Worm (Caenorhabditis elegans) whole organism, L4 larva: ENCODE results near the gene ceh-19.

ENCODE experiments used
- D1046.2 ChIP-seq: fragments of 200-800 bp; sonication (Bioruptor generic); IDR thresholded peaks from 2 replicates; pipeline ENCODE4 v1.3.6; 2022; ENCODE audit warnings: missing genetic modification characterization, missing compliant biosample characterization
- F10B5.3 ChIP-seq: sonication (generic microtip); optimal IDR thresholded peaks from 2 replicates; lab custom pipeline; 2016; ENCODE audit warnings: mild to moderate bottlenecking, missing genetic modification characterization, missing compliant biosample characterization
- F26F4.8 ChIP-seq: fragments of 200-800 bp; sonication (Bioruptor generic); conservative IDR thresholded peaks from 2 replicates; pipeline ENCODE4 v1.3.6; 2022; ENCODE audit warnings: missing genetic modification characterization, missing compliant biosample characterization
- F44E2.7 ChIP-seq: fragments of 200-800 bp; sonication (Bioruptor generic); IDR thresholded peaks from 2 replicates; pipeline ENCODE4 v2.1.2; 2022; ENCODE audit warnings: missing genetic modification characterization, missing compliant biosample characterization
- F49E8.2 ChIP-seq: sonication (generic microtip); optimal IDR thresholded peaks from 2 replicates; lab custom pipeline; 2016; ENCODE audit warnings: missing compliant biosample characterization, mild to moderate bottlenecking, missing genetic modification characterization, borderline replicate concordance
- R02D3.7 ChIP-seq: fragments of 150-350 bp; sonication (generic microtip); optimal IDR thresholded peaks from 3 replicates; lab custom pipeline; 2014; ENCODE audit warnings: missing biosample characterization, missing genetic modification characterization
- Y105C5A.15 ChIP-seq: fragments of 200-800 bp; sonication (Bioruptor generic); IDR thresholded peaks from 2 replicates; pipeline ENCODE4 v1.3.6; 2022; ENCODE audit warnings: missing genetic modification characterization, missing compliant biosample characterization
- Y5F2A.4 ChIP-seq: fragments of 200-800 bp; sonication (Bioruptor generic); optimal IDR thresholded peaks from 2 replicates; lab custom pipeline; 2018; ENCODE audit warnings: mild to moderate bottlenecking, missing genetic modification characterization, missing compliant biosample characterization
- attf-4 ChIP-seq: sonication (generic microtip); optimal IDR thresholded peaks from 3 replicates; lab custom pipeline; 2017; ENCODE audit warnings: missing biosample characterization, missing genetic modification characterization
- ceh-20 ChIP-seq: fragments of 200-800 bp; sonication (Bioruptor generic); IDR thresholded peaks from 2 replicates; pipeline ENCODE4 v1.3.6; 2022; ENCODE audit warnings: missing genetic modification reagents, missing genetic modification characterization, missing compliant biosample characterization
- ceh-28 ChIP-seq: fragments of 150-350 bp; optimal IDR thresholded peaks from 2 replicates; lab custom pipeline; 2014; ENCODE audit warnings: missing biosample characterization, missing genetic modification reagents, missing genetic modification characterization
- ceh-32 ChIP-seq: sonication (generic microtip); optimal IDR thresholded peaks from 2 replicates; lab custom pipeline; 2016; ENCODE audit warnings: mild to moderate bottlenecking, missing genetic modification characterization, missing compliant biosample characterization; ENCODE audit not compliant: poor library complexity
- ceh-44 ChIP-seq: fragments of 200-800 bp; sonication (Bioruptor generic); IDR thresholded peaks from 2 replicates; pipeline ENCODE4 v1.3.6; 2022; ENCODE audit warnings: missing genetic modification reagents, missing genetic modification characterization, missing compliant biosample characterization
- ceh-62 ChIP-seq: sonication (generic microtip); optimal IDR thresholded peaks from 2 replicates; lab custom pipeline; 2017; ENCODE audit warnings: missing biosample characterization, missing genetic modification characterization
- ceh-82 ChIP-seq: sonication (generic microtip); optimal IDR thresholded peaks from 2 replicates; lab custom pipeline; 2017; ENCODE audit warnings: missing biosample characterization, missing genetic modification characterization
- cey-2 ChIP-seq: sonication (generic microtip); optimal IDR thresholded peaks from 3 replicates; lab custom pipeline; 2017; ENCODE audit warnings: missing genetic modification characterization, mild to moderate bottlenecking, missing compliant biosample characterization, antibody characterized with exemption, borderline replicate concordance; ENCODE audit not compliant: insufficient read depth
- daf-12 ChIP-seq: fragments of 150-350 bp; optimal IDR thresholded peaks from 2 replicates; lab custom pipeline; 2014; ENCODE audit warnings: missing biosample characterization, missing genetic modification reagents, missing genetic modification characterization
- daf-16 ChIP-seq, 3 experiments: sonication (generic microtip); optimal IDR thresholded peaks; 2 replicates each; lab custom pipeline; 2016 to 2017; ENCODE audit warnings: missing genetic modification characterization in 3 of 3, missing genetic modification reagents in 3 of 3, mild to moderate bottlenecking in 2 of 3, missing compliant biosample characterization in 2 of 3, missing biosample characterization in 1 of 3, moderate library complexity in 1 of 3
- dmd-6 ChIP-seq: fragments of 200-800 bp; sonication (Bioruptor generic); IDR thresholded peaks from 2 replicates; pipeline ENCODE4 v1.3.6; 2022; ENCODE audit warnings: missing genetic modification reagents, missing genetic modification characterization, missing compliant biosample characterization
- dmd-8 ChIP-seq: fragments of 200-800 bp; sonication (Bioruptor generic); IDR thresholded peaks from 2 replicates; pipeline ENCODE4 v1.3.6; 2022; ENCODE audit warnings: missing genetic modification characterization, missing compliant biosample characterization
- dpl-1 ChIP-seq: fragments of 150-350 bp; optimal IDR thresholded peaks from 2 replicates; lab custom pipeline; 2014; ENCODE audit warnings: missing biosample characterization, missing genetic modification reagents, missing genetic modification characterization
- dve-1 ChIP-seq: sonication (generic microtip); optimal IDR thresholded peaks from 2 replicates; lab custom pipeline; 2017; ENCODE audit warnings: antibody characterized with exemption, mild to moderate bottlenecking, missing genetic modification characterization, missing compliant biosample characterization; ENCODE audit not compliant: insufficient read depth
- egl-43 ChIP-seq: fragments of 200-800 bp; sonication (Bioruptor generic); IDR thresholded peaks from 2 replicates; pipeline ENCODE4 v1.3.6; 2022; ENCODE audit warnings: missing genetic modification reagents, missing genetic modification characterization, missing compliant biosample characterization
- fkh-10 ChIP-seq: fragments of 150-350 bp; optimal IDR thresholded peaks from 2 replicates; lab custom pipeline; 2014; ENCODE audit warnings: missing biosample characterization, missing genetic modification reagents, missing genetic modification characterization
- fos-1 ChIP-seq: fragments of 150-350 bp; optimal IDR thresholded peaks from 2 replicates; lab custom pipeline; 2014; ENCODE audit warnings: missing biosample characterization, missing genetic modification characterization
- gei-8 ChIP-seq: fragments of 200-800 bp; sonication (Bioruptor generic); optimal IDR thresholded peaks from 2 replicates; lab custom pipeline; 2018; ENCODE audit warnings: mild to moderate bottlenecking, missing genetic modification characterization, missing compliant biosample characterization
- hlh-30 ChIP-seq: sonication (generic microtip); optimal IDR thresholded peaks from 2 replicates; lab custom pipeline; 2017; ENCODE audit warnings: antibody characterized with exemption, mild to moderate bottlenecking, missing genetic modification characterization, missing compliant biosample characterization; ENCODE audit not compliant: insufficient read depth
- lim-7 ChIP-seq: fragments of 200-800 bp; sonication (Bioruptor generic); IDR thresholded peaks from 2 replicates; pipeline ENCODE4 v1.3.6; 2022; ENCODE audit warnings: missing genetic modification characterization, missing compliant biosample characterization
- lin-15B ChIP-seq: fragments of 150-350 bp; sonication (generic microtip); optimal IDR thresholded peaks from 3 replicates; lab custom pipeline; 2014; ENCODE audit warnings: missing biosample characterization, missing genetic modification characterization
- lsy-2 ChIP-seq, 2 experiments: fragments of 150-350 bp in 1 of 2; sonication (generic microtip) in 1 of 2; optimal IDR thresholded peaks; 2 replicates each; lab custom pipeline; 2014 to 2017; ENCODE audit warnings: missing biosample characterization in 2 of 2, missing genetic modification characterization in 2 of 2
- madf-5 ChIP-seq, 2 experiments: fragments of 200-800 bp; sonication (Bioruptor generic); IDR thresholded peaks; 2 replicates each; pipeline ENCODE4 v1.3.6; 2022; ENCODE audit warnings: missing compliant biosample characterization in 2 of 2, missing genetic modification characterization in 2 of 2
- mdl-1 ChIP-seq, 2 experiments: fragments of 150-350 bp in 1 of 2; sonication (generic microtip) in 1 of 2; optimal IDR thresholded peaks; 2 replicates each; lab custom pipeline; 2014 to 2017; ENCODE audit warnings: missing biosample characterization in 2 of 2, missing genetic modification characterization in 2 of 2
- mdt-29 ChIP-seq: fragments of 200-800 bp; sonication (Bioruptor generic); IDR thresholded peaks from 2 replicates; pipeline ENCODE4 v1.3.6; 2022; ENCODE audit warnings: missing genetic modification reagents, missing genetic modification characterization, missing compliant biosample characterization
- mep-1 ChIP-seq: fragments of 150-350 bp; sonication (generic microtip); optimal IDR thresholded peaks from 3 replicates; lab custom pipeline; 2014; ENCODE audit warnings: missing biosample characterization, missing genetic modification characterization
- nhr-10 ChIP-seq: fragments of 150-350 bp; optimal IDR thresholded peaks from 2 replicates; lab custom pipeline; 2014; ENCODE audit warnings: missing biosample characterization, missing genetic modification characterization
- nhr-28 ChIP-seq: fragments of 150-350 bp; optimal IDR thresholded peaks from 2 replicates; lab custom pipeline; 2014; ENCODE audit warnings: missing biosample characterization, missing genetic modification characterization
- nhr-48 ChIP-seq: sonication (generic microtip); optimal IDR thresholded peaks from 2 replicates; lab custom pipeline; 2016; ENCODE audit warnings: mild to moderate bottlenecking, missing genetic modification characterization, missing compliant biosample characterization
- nhr-77 ChIP-seq: fragments of 150-350 bp; optimal IDR thresholded peaks from 2 replicates; lab custom pipeline; 2014; ENCODE audit warnings: missing biosample characterization, missing genetic modification characterization
- rbr-2 ChIP-seq: sonication (generic microtip); optimal IDR thresholded peaks from 2 replicates; lab custom pipeline; 2016; ENCODE audit warnings: missing genotype, missing genetic modification characterization, missing compliant biosample characterization
- saeg-2 ChIP-seq: fragments of 200-800 bp; sonication (Bioruptor generic); IDR thresholded peaks from 2 replicates; pipeline ENCODE4 v1.3.6; 2022; ENCODE audit warnings: missing genetic modification reagents, missing genetic modification characterization, missing compliant biosample characterization
- snpc-1.2 ChIP-seq: fragments of 200-800 bp; sonication (Bioruptor generic); IDR thresholded peaks from 2 replicates; pipeline ENCODE4 v1.3.6; 2022; ENCODE audit warnings: missing genetic modification reagents, missing genetic modification characterization, missing compliant biosample characterization
- snpc-4 ChIP-seq: fragments of 150-350 bp; optimal IDR thresholded peaks from 2 replicates; lab custom pipeline; 2014; ENCODE audit warnings: missing biosample characterization, missing genetic modification characterization
- tag-97 ChIP-seq: fragments of 200-800 bp; sonication (Bioruptor generic); IDR thresholded peaks from 2 replicates; pipeline ENCODE4 v1.3.6; 2022; ENCODE audit warnings: missing genetic modification characterization, missing compliant biosample characterization
- tra-1 ChIP-seq: fragments of 200-800 bp; sonication (Bioruptor generic); IDR thresholded peaks from 2 replicates; pipeline ENCODE4 v1.3.6; 2022; ENCODE audit warnings: missing genetic modification reagents, missing genetic modification characterization, missing compliant biosample characterization
- unc-39 ChIP-seq: sonication (generic microtip); optimal IDR thresholded peaks from 2 replicates; lab custom pipeline; 2017; ENCODE audit warnings: missing biosample characterization, missing genetic modification characterization
- unc-62 ChIP-seq, 3 experiments: fragments of 150-350 bp in 1 of 3; sonication (generic microtip); optimal IDR thresholded peaks in 2 of 3; peaks in 1 of 3; 1 replicate in 1 of 3; 2 replicates in 2 of 3; lab custom pipeline; 2014 to 2017; ENCODE audit warnings: missing biosample characterization in 3 of 3, missing genetic modification characterization in 3 of 3, missing genetic modification reagents in 3 of 3, missing genotype in 1 of 3
- zfp-3 ChIP-seq: fragments of 200-800 bp; sonication (Bioruptor generic); conservative IDR thresholded peaks from 2 replicates; pipeline ENCODE4 v1.3.6; 2022; ENCODE audit warnings: missing genetic modification reagents, missing genetic modification characterization, missing compliant biosample characterization
- zip-11 ChIP-seq: fragments of 200-800 bp; sonication (Bioruptor generic); IDR thresholded peaks from 2 replicates; pipeline ENCODE4 v1.3.6; 2022; ENCODE audit warnings: missing genetic modification characterization, missing compliant biosample characterization
- zip-2 ChIP-seq: fragments of 150-350 bp; optimal IDR thresholded peaks from 2 replicates; lab custom pipeline; 2014; ENCODE audit warnings: missing biosample characterization, missing genetic modification characterization
- ztf-11 ChIP-seq: fragments of 150-350 bp; optimal IDR thresholded peaks from 2 replicates; lab custom pipeline; 2014; ENCODE audit warnings: missing biosample characterization, missing genetic modification characterization
- ztf-7 ChIP-seq: fragments of 150-350 bp; optimal IDR thresholded peaks from 2 replicates; lab custom pipeline; 2014; ENCODE audit warnings: missing biosample characterization, missing genetic modification characterization

The ceh-19 gene

ce11 chrIV:7961889-7962342 lies 6.2 kb upstream of the ceh-19 start (continued):
- TF ChIP-seq ceh-28 (tag; lab: Kevin White, UChicago) (no peak), attf-4 (no peak), lin-15B (tag; lab: Kevin White, UChicago) (no peak), egl-43 (no peak), dmd-6 (no peak), R02D3.7 (tag; lab: Kevin White, UChicago) (no peak), ztf-7 (tag; lab: Kevin White, UChicago) (no peak), snpc-1.2 (GFP tag; lab: Robert Waterston, UW) (peak; percentile 75; the same call in 1 of the 2 replicates), zfp-3 (GFP tag; lab: Robert Waterston, UW) (no peak), ceh-32 (no peak), mdl-1 (tag; optimal IDR thresholded peaks at IDR 0.05; lab: Kevin White, UChicago) (no peak), dmd-8 (0 out of 2 replicates have a peak, but pooled peaks have one; percentile 21), ceh-44 (no peak), ztf-11 (tag; lab: Kevin White, UChicago) (no peak), tra-1 (no peak), nhr-48 (tag; lab: Kevin White, UChicago) (no peak), zip-2 (no peak), ceh-20 (no peak), F44E2.7 (no peak), nhr-77 (tag; lab: Kevin White, UChicago) (no peak), madf-5 (GFP tag; IDR thresholded peaks at IDR 0.05; lab: Robert Waterston, UW) (no peak), nhr-10 (no peak), lsy-2 (tag; optimal IDR thresholded peaks at IDR 0.05; lab: Kevin White, UChicago) (no peak), saeg-2 (GFP tag; lab: Robert Waterston, UW) (no peak), unc-39 (tag; lab: Kevin White, UChicago) (no peak), F49E8.2 (peak; percentile 94), nhr-28 (tag; lab: Kevin White, UChicago) (no peak), snpc-4 (tag; lab: Kevin White, UChicago) (no peak), fos-1 (tag; lab: Kevin White, UChicago) (no peak), tag-97 (GFP tag; lab: Robert Waterston, UW) (no peak), F10B5.3 (tag; lab: Kevin White, UChicago) (no peak), mep-1 (tag; lab: Kevin White, UChicago) (no peak), F26F4.8 (GFP tag; lab: Robert Waterston, UW) (no peak), mdt-29 (GFP tag; lab: Robert Waterston, UW) (no peak), lim-7 (GFP tag; lab: Robert Waterston, UW) (no peak), zip-11 (GFP tag; lab: Robert Waterston, UW) (no peak), dpl-1 (GFP tag; lab: Kevin White, UChicago) (no peak), hlh-30 (no peak), rbr-2 (tag; lab: Kevin White, UChicago) (no peak), Y5F2A.4 (GFP tag; lab: Kevin White, UChicago) (peak; percentile 26), daf-16 (GFP tag; optimal IDR thresholded peaks at IDR 0.05; lab: Kevin White, UChicago) (no peak), daf-16 (tag; optimal IDR thresholded peaks at IDR 0.05; lab: Kevin White, UChicago) (no peak), ceh-82 (tag; lab: Kevin White, UChicago) (no peak), fkh-10 (GFP tag; lab: Kevin White, UChicago) (no peak), gei-8 (GFP tag; lab: Kevin White, UChicago) (peak; percentile 6), cey-2 (tag; lab: Kevin White, UChicago) (no peak), dve-1 (no peak), Y105C5A.15 (0 out of 2 replicates have a peak, but pooled peaks have one; percentile 64), D1046.2 (no peak), unc-62 (GFP tag; optimal IDR thresholded peaks at IDR 0.05 in 1 of 2; lab: Kevin White, UChicago) (no peak), unc-62 (tag; optimal IDR thresholded peaks at IDR 0.05; lab: Kevin White, UChicago) (no peak), ceh-62 (no peak), daf-12 (tag; lab: Kevin White, UChicago) (no peak)
